Worm (Caenorhabditis elegans): Measurements from ENCODE around the gene rpl-22.

rpl-22 gene

ce11 chrII:5091640-5092243, 36.3 kb downstream of the rpl-22 start, which contains the start of gene pld-1:
Gene pld-1 (minus strand): TSS chrII:5091690.
- 0 out of 2 replicates have a peak, but pooled peaks have one; percentile 39 for TF ChIP-seq Y48G9A.11 (GFP tag; IDR thresholded peaks at IDR 0.05)
- no peak for TF ChIP-seq jun-1 (tag; optimal IDR thresholded peaks at IDR 0.05)
- no peak for TF ChIP-seq ztf-7 (tag; optimal IDR thresholded peaks at IDR 0.05)
- TF ChIP-seq unc-130 (GFP tag; optimal IDR thresholded peaks at IDR 0.05): peak; percentile 26
- no peak for TF ChIP-seq F37D6.2 (tag; optimal IDR thresholded peaks at IDR 0.05)
- TF ChIP-seq snpc-1.2 (GFP tag; IDR thresholded peaks at IDR 0.05): no peak
- TF ChIP-seq zip-2 (tag; optimal IDR thresholded peaks at IDR 0.05): no peak
- peak; percentile 53 for TF ChIP-seq F49E8.2 (tag; optimal IDR thresholded peaks at IDR 0.05; ENCODE audit: borderline replicate concordance)
- no peak for TF ChIP-seq tag-97 (GFP tag; IDR thresholded peaks at IDR 0.05)
- TF ChIP-seq nhr-42 (GFP tag; IDR thresholded peaks at IDR 0.05): no peak

- no peak for TF ChIP-seq F10B5.3 (tag; optimal IDR thresholded peaks at IDR 0.05)
- no peak for TF ChIP-seq Y75B8A.6 (GFP tag; IDR thresholded peaks at IDR 0.05)
- TF ChIP-seq daf-16 (GFP tag; optimal IDR thresholded peaks at IDR 0.05): peak in 1 of 2 experiments; percentile 3
- TF ChIP-seq daf-16 (tag; optimal IDR thresholded peaks at IDR 0.05): peak; percentile 81
- no peak for TF ChIP-seq lin-13 (GFP tag; optimal IDR thresholded peaks at IDR 0.05)
- no peak for TF ChIP-seq lin-15B (tag; optimal IDR thresholded peaks at IDR 0.05)
- no peak for TF ChIP-seq daf-8 (GFP tag; IDR thresholded peaks at IDR 0.05)
- peak; percentile 49 for TF ChIP-seq nhr-6 (tag; optimal IDR thresholded peaks at IDR 0.05)
- no peak for TF ChIP-seq dmd-9 (GFP tag; IDR thresholded peaks at IDR 0.05)
- TF ChIP-seq Y5F2A.4 (GFP tag; optimal IDR thresholded peaks at IDR 0.05): no peak
- TF ChIP-seq dmd-6 (GFP tag; IDR thresholded peaks at IDR 0.05): peak; percentile 30; the same call in 1 of the 2 replicates
- no peak for TF ChIP-seq zip-11 (GFP tag; IDR thresholded peaks at IDR 0.05)
- TF ChIP-seq hif-1 (tag; optimal IDR thresholded peaks at IDR 0.05): no peak
- no peak for TF ChIP-seq sdz-12 (GFP tag; optimal IDR thresholded peaks at IDR 0.05)
- TF ChIP-seq nhr-10 (tag; optimal IDR thresholded peaks at IDR 0.05): no peak
- TF ChIP-seq madf-5 (GFP tag; IDR thresholded peaks at IDR 0.05): no peak
- no peak for TF ChIP-seq nhr-25 (tag; optimal IDR thresholded peaks at IDR 0.05; ENCODE audit: borderline replicate concordance, insufficient read depth)
- TF ChIP-seq Y48G9A.11 (GFP tag; IDR thresholded peaks at IDR 0.05): no peak
- TF ChIP-seq nhr-76 (tag; optimal IDR thresholded peaks at IDR 0.05): no peak
- TF ChIP-seq nhr-102 (tag; optimal IDR thresholded peaks at IDR 0.05): no peak
- no peak for TF ChIP-seq fkh-10 (GFP tag; optimal IDR thresholded peaks at IDR 0.05)
- TF ChIP-seq ceh-28 (tag; optimal IDR thresholded peaks at IDR 0.05): no peak
- no peak for TF ChIP-seq spr-1 (tag; optimal IDR thresholded peaks at IDR 0.05)
- TF ChIP-seq F37D6.2 (tag; optimal IDR thresholded peaks at IDR 0.05): no peak
- peak; percentile 71 for TF ChIP-seq nhr-11 (tag; optimal IDR thresholded peaks at IDR 0.05)
- peak; percentile 71 for TF ChIP-seq mes-2 (tag; optimal IDR thresholded peaks at IDR 0.05; ENCODE audit: poor library complexity, severe bottlenecking)
- no peak for TF ChIP-seq daf-12 (tag; optimal IDR thresholded peaks at IDR 0.05)
- TF ChIP-seq zfp-3 (GFP tag; conservative IDR thresholded peaks at IDR 0.05): no peak
- TF ChIP-seq duxl-1 (tag; optimal IDR thresholded peaks at IDR 0.05; ENCODE audit: poor library complexity): no peak
- TF ChIP-seq arid-1 (GFP tag; conservative IDR thresholded peaks at IDR 0.05): no peak
- no peak for TF ChIP-seq mxl-2 (GFP tag; conservative IDR thresholded peaks at IDR 0.05)
- no peak for TF ChIP-seq unc-39 (tag; optimal IDR thresholded peaks at IDR 0.05)
- TF ChIP-seq saeg-2 (GFP tag; IDR thresholded peaks at IDR 0.05): no peak
- no peak for TF ChIP-seq F44E2.7 (GFP tag; IDR thresholded peaks at IDR 0.05)
- no peak for TF ChIP-seq Y105C5A.15 (GFP tag; IDR thresholded peaks at IDR 0.05)
- TF ChIP-seq ztf-7 (tag; optimal IDR thresholded peaks at IDR 0.05): no peak
- TF ChIP-seq T26A8.4 (GFP tag; IDR thresholded peaks at IDR 0.05): no peak
- peak; percentile 40 for TF ChIP-seq rbr-2 (tag; optimal IDR thresholded peaks at IDR 0.05)
- no peak for TF ChIP-seq tag-97 (GFP tag; IDR thresholded peaks at IDR 0.05)
- TF ChIP-seq lir-3 (tag; optimal IDR thresholded peaks at IDR 0.05): no peak
- no peak for TF ChIP-seq ceh-62 (tag; optimal IDR thresholded peaks at IDR 0.05)
Measured at ce11 chrII:5092362-5093281, 37.2 kb downstream of the rpl-22 start, which contains the start of gene C04G6.2. Gene C04G6.2 (plus strand): TSS chrII:5093231.
